Fruit fly (Drosophila melanogaster): ENCODE results near the gene Cad96Ca.

Cad96Ca gene

dm6 chr3R:25247379-25247869 lies 39.3 kb upstream of the Cad96Ca start, which contains the start of the genes RpS27 and Nup37 (continued):
- TF ChIP-seq CG18764 (GFP tag; optimal IDR thresholded peaks at IDR 0.05) (peak; percentile 98), Neu2 (GFP tag; optimal IDR thresholded peaks at IDR 0.05; ENCODE audit: borderline replicate concordance) (peak; percentile 93), Elba2 (GFP tag; optimal IDR thresholded peaks at IDR 0.05) (peak; percentile 72), Antp (GFP tag; optimal IDR thresholded peaks at IDR 0.05) (peak; percentile 98), bowl (GFP tag; IDR thresholded peaks at IDR 0.05) (peak; percentile 88), Xbp1 (GFP tag; optimal IDR thresholded peaks at IDR 0.05) (peak; percentile 98), sob (GFP tag; IDR thresholded peaks at IDR 0.05) (peak; percentile 99), CG10321 (GFP tag; IDR thresholded peaks at IDR 0.05) (peak; percentile 84), sr (GFP tag; IDR thresholded peaks at IDR 0.05) (peak; percentile 98), CG31441 (GFP tag; IDR thresholded peaks at IDR 0.05) (peak; percentile 98), ssp (GFP tag; IDR thresholded peaks at IDR 0.05) (peak; percentile 90), CG9876 (GFP tag; optimal IDR thresholded peaks at IDR 0.05) (peak; percentile 99), CoRest (tag; optimal IDR thresholded peaks at IDR 0.05) (peak; percentile 95), Dip2 (GFP tag; IDR thresholded peaks at IDR 0.05) (0 out of 2 replicates have a peak, but pooled peaks have one; percentile 14), CG9437 (GFP tag; optimal IDR thresholded peaks at IDR 0.05) (peak; percentile 94), CG2875 (GFP tag; optimal IDR thresholded peaks at IDR 0.05) (peak; percentile 98), zen (tag; optimal IDR thresholded peaks at IDR 0.05) (peak; percentile 91), ase (GFP tag; IDR thresholded peaks at IDR 0.05) (peak; percentile 98), CG12104 (GFP tag; optimal IDR thresholded peaks at IDR 0.05) (peak; percentile 99), Rx (GFP tag; IDR thresholded peaks at IDR 0.05) (peak; percentile 98), crp (GFP tag; optimal IDR thresholded peaks at IDR 0.05) (peak; percentile 47 to 90), Ets65A (GFP tag) (peak; percentile 100), NFAT (GFP tag; IDR thresholded peaks at IDR 0.05) (peak; percentile 99), CG10147 (GFP tag; optimal IDR thresholded peaks at IDR 0.05) (peak; percentile 95), zfh1 (GFP tag; IDR thresholded peaks at IDR 0.05) (peak; percentile 98), CG12155 (GFP tag; optimal IDR thresholded peaks at IDR 0.05) (peak; percentile 93), gsb-n (tag; optimal IDR thresholded peaks at IDR 0.05) (peak; percentile 95), Mes4 (GFP tag; optimal IDR thresholded peaks at IDR 0.05) (peak; percentile 99), Max (GFP tag; optimal IDR thresholded peaks at IDR 0.05) (peak; percentile 98), slbo (GFP tag; IDR thresholded peaks at IDR 0.05) (peak; percentile 98), dmrt99B (tag; optimal IDR thresholded peaks at IDR 0.05) (peak; percentile 91), Med (GFP tag) (peak; percentile 100), tio (GFP tag; optimal IDR thresholded peaks at IDR 0.05) (peak; percentile 96)

dm6 chr3R:25245052-25245813 lies 37.1 kb upstream of the Cad96Ca start, which contains the start of gene bam:
Gene bam, minus strand, starts transcription at chr3R:25245109.
- TF ChIP-seq CG17186 (GFP tag; optimal IDR thresholded peaks at IDR 0.05), result no peak
- no peak for TF ChIP-seq usp (GFP tag; optimal IDR thresholded peaks at IDR 0.05)
- TF ChIP-seq sr (GFP tag; IDR thresholded peaks at IDR 0.05), result no peak
- TF ChIP-seq HHEX (GFP tag; optimal IDR thresholded peaks at IDR 0.05), result no peak
- TF ChIP-seq Med (GFP tag), result peak; percentile 56
- TF ChIP-seq sug (tag; optimal IDR thresholded peaks at IDR 0.05), result peak; percentile 46
- TF ChIP-seq CG33557 (GFP tag; optimal IDR thresholded peaks at IDR 0.05), result peak; percentile 15
- peak; percentile 84 for TF ChIP-seq Lhr (GFP tag; optimal IDR thresholded peaks at IDR 0.05)
- no peak for TF ChIP-seq CG7372 (GFP tag; IDR thresholded peaks at IDR 0.05)
- peak; percentile 67 for TF ChIP-seq HmgZ (tag; optimal IDR thresholded peaks at IDR 0.05)
- TF ChIP-seq Dref (GFP tag; IDR thresholded peaks at IDR 0.05), result 0 out of 2 replicates have a peak, but pooled peaks have one; percentile 32
- TF ChIP-seq Myb (GFP tag; optimal IDR thresholded peaks at IDR 0.05), result peak; percentile 51
- no peak for TF ChIP-seq Mes4 (GFP tag; optimal IDR thresholded peaks at IDR 0.05)
- 0 out of 3 replicates have a peak, but pooled peaks have one; percentile 24 for TF ChIP-seq CG17361 (GFP tag; IDR thresholded peaks at IDR 0.05)
- no peak for TF ChIP-seq CG13624 (GFP tag; optimal IDR thresholded peaks at IDR 0.05)
- peak; percentile 27 for TF ChIP-seq CG13894 (tag; optimal IDR thresholded peaks at IDR 0.05)
- TF ChIP-seq CG42726 (GFP tag; IDR thresholded peaks at IDR 0.05; ENCODE audit: partially characterized antibody), result peak; percentile 56; the same call in 1 of the 2 replicates
- no peak for TF ChIP-seq Hr78 (GFP tag; optimal IDR thresholded peaks at IDR 0.05)
- TF ChIP-seq CG7928 (GFP tag; optimal IDR thresholded peaks at IDR 0.05), result no peak
- TF ChIP-seq pzg (GFP tag; optimal IDR thresholded peaks at IDR 0.05), result peak; percentile 81
